Worm (Caenorhabditis elegans) whole organism, late embryonic: ENCODE measurements around the gene fbxc-33.

Experiments used
- F13H6.1 ChIP-seq: sonication (generic microtip); optimal IDR thresholded peaks from 2 replicates; lab custom pipeline; 2016; ENCODE audit warnings: missing genetic modification characterization, missing compliant biosample characterization
- ama-1 ChIP-seq: fragments of 150-350 bp; optimal IDR thresholded peaks from 2 replicates; lab custom pipeline; 2014
- ets-4 ChIP-seq: sonication (generic microtip); optimal IDR thresholded peaks from 2 replicates; lab custom pipeline; 2016; ENCODE audit warnings: missing genetic modification characterization, missing compliant biosample characterization
- hlh-15 ChIP-seq: sonication (generic microtip); optimal IDR thresholded peaks from 2 replicates; lab custom pipeline; 2016; ENCODE audit warnings: missing genetic modification characterization, missing compliant biosample characterization
- pha-4 ChIP-seq: fragments of 150-350 bp; optimal IDR thresholded peaks from 2 replicates; lab custom pipeline; 2018; ENCODE audit warnings: missing biosample characterization, missing genetic modification reagents, missing genetic modification characterization
- pqm-1 ChIP-seq: sonication (generic microtip); optimal IDR thresholded peaks from 2 replicates; lab custom pipeline; 2016; ENCODE audit warnings: missing genetic modification characterization, missing compliant biosample characterization
- unc-55 ChIP-seq: sonication (generic microtip); optimal IDR thresholded peaks from 2 replicates; lab custom pipeline; 2017; ENCODE audit warnings: missing biosample characterization, missing genetic modification reagents, missing genetic modification characterization

DNA sequence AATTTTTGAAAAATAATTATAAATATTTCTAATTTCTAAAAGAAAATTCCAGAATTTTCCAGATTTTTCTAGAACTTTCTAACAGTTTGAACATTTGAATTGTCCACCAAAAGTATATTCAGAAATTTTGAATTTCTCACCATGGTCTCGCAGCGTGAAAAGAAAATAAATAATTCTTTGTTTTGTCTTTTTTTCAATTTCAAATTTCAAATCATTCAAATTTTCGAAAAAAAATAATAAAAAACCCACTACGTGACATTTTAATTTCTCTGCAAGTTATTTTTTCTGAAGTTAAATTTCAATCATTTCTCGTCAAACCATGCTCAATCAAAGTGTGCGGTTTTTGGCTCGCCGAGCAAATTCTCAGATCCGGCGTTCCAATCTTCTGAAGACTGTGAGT is 19.2 kb downstream of the fbxc-33 start, which contains the start of gene acs-15:
- TF ChIP-seq pqm-1 (tag; lab: Kevin White, UChicago) (no peak), ets-4 (no peak), ama-1 (lab: Kevin White, UChicago) (no peak), hlh-15 (tag; lab: Kevin White, UChicago) (no peak), unc-55 (GFP tag; lab: Kevin White, UChicago) (no peak), pha-4 (tag; lab: Kevin White, UChicago) (no peak), F13H6.1 (no peak)
